Worm (Caenorhabditis elegans) whole organism, L3 larva: Measurements from ENCODE around the gene npr-19.

ENCODE experiments used
- ZK546.5 ChIP-seq: sonication (generic microtip); optimal IDR thresholded peaks from 2 replicates; lab custom pipeline; 2017; ENCODE audit warnings: missing biosample characterization, missing genetic modification characterization
- ama-1 ChIP-seq: fragments of 150-350 bp; optimal IDR thresholded peaks from 2 replicates; lab custom pipeline; 2018
- ceh-16 ChIP-seq: sonication (generic microtip); optimal IDR thresholded peaks from 2 replicates; lab custom pipeline; 2017; ENCODE audit warnings: missing biosample characterization, missing genetic modification characterization
- ceh-28 ChIP-seq: fragments of 150-350 bp; optimal IDR thresholded peaks from 2 replicates; lab custom pipeline; 2014; ENCODE audit warnings: missing biosample characterization, missing genetic modification reagents, missing genetic modification characterization
- ceh-82 ChIP-seq: fragments of 150-350 bp; optimal IDR thresholded peaks from 2 replicates; lab custom pipeline; 2014; ENCODE audit warnings: missing biosample characterization, missing genetic modification characterization
- ceh-9 ChIP-seq: sonication (generic microtip); optimal IDR thresholded peaks from 2 replicates; lab custom pipeline; 2018; ENCODE audit warnings: missing biosample characterization, missing genetic modification characterization
- daf-12 ChIP-seq: fragments of 150-350 bp; optimal IDR thresholded peaks from 2 replicates; lab custom pipeline; 2014; ENCODE audit warnings: missing biosample characterization, missing genetic modification reagents, missing genetic modification characterization
- egl-5 ChIP-seq: fragments of 150-350 bp; optimal IDR thresholded peaks from 2 replicates; lab custom pipeline; 2017; ENCODE audit warnings: missing biosample characterization, missing genetic modification reagents, missing genetic modification characterization, inconsistent platforms
- elt-1 ChIP-seq: fragments of 150-350 bp; optimal IDR thresholded peaks from 2 replicates; lab custom pipeline; 2014; ENCODE audit warnings: missing biosample characterization, missing genetic modification characterization
- elt-2 ChIP-seq: sonication (generic microtip); optimal IDR thresholded peaks from 2 replicates; lab custom pipeline; 2016; ENCODE audit warnings: missing genetic modification reagents, mild to moderate bottlenecking, missing genetic modification characterization, missing compliant biosample characterization
- elt-3 ChIP-seq, 3 experiments: fragments of 150-350 bp in 1 of 3; sonication (generic microtip) in 2 of 3; optimal IDR thresholded peaks; 2 replicates in 2 of 3; 4 replicates in 1 of 3; lab custom pipeline; 2014 to 2017; ENCODE audit warnings: missing biosample characterization in 3 of 3, missing genetic modification characterization in 3 of 3
- fkh-10 ChIP-seq: sonication (generic microtip); optimal IDR thresholded peaks from 2 replicates; lab custom pipeline; 2017; ENCODE audit warnings: missing biosample characterization, missing genetic modification reagents, missing genetic modification characterization
- fos-1 ChIP-seq: fragments of 150-350 bp; optimal IDR thresholded peaks from 2 replicates; lab custom pipeline; 2014; ENCODE audit warnings: missing biosample characterization, missing genetic modification characterization
- hmg-11 ChIP-seq: sonication (generic microtip); optimal IDR thresholded peaks from 2 replicates; lab custom pipeline; 2016; ENCODE audit warnings: missing genetic modification characterization, missing compliant biosample characterization
- jun-1 ChIP-seq: fragments of 150-350 bp; optimal IDR thresholded peaks from 2 replicates; lab custom pipeline; 2014; ENCODE audit warnings: missing biosample characterization, missing genetic modification reagents, missing genetic modification characterization
- lin-39 ChIP-seq: fragments of 150-350 bp; optimal IDR thresholded peaks from 2 replicates; lab custom pipeline; 2018; ENCODE audit warnings: missing biosample characterization, missing genetic modification reagents, missing genetic modification characterization
- mdl-1 ChIP-seq: fragments of 150-350 bp; optimal IDR thresholded peaks from 2 replicates; lab custom pipeline; 2014; ENCODE audit warnings: missing biosample characterization, missing genetic modification characterization
- mml-1 ChIP-seq: fragments of 150-350 bp; sonication (generic microtip); optimal IDR thresholded peaks from 3 replicates; lab custom pipeline; 2014; ENCODE audit warnings: missing biosample characterization, missing genetic modification characterization
- nfya-1 ChIP-seq: sonication (generic microtip); optimal IDR thresholded peaks from 2 replicates; lab custom pipeline; 2017; ENCODE audit warnings: missing genetic modification characterization, mild to moderate bottlenecking, missing compliant biosample characterization, antibody characterized with exemption, moderate library complexity; ENCODE audit not compliant: insufficient read depth
- nhr-11 ChIP-seq: fragments of 150-350 bp; optimal IDR thresholded peaks from 2 replicates; lab custom pipeline; 2014; ENCODE audit warnings: missing biosample characterization, missing genetic modification characterization
- nhr-12 ChIP-seq: fragments of 150-350 bp; optimal IDR thresholded peaks from 2 replicates; lab custom pipeline; 2014; ENCODE audit warnings: missing biosample characterization, missing genetic modification characterization
- nhr-23 ChIP-seq: fragments of 150-350 bp; optimal IDR thresholded peaks from 2 replicates; lab custom pipeline; 2014; ENCODE audit warnings: missing biosample characterization, missing genetic modification reagents, missing genetic modification characterization
- nhr-237 ChIP-seq: fragments of 150-350 bp; optimal IDR thresholded peaks from 2 replicates; lab custom pipeline; 2014; ENCODE audit warnings: missing biosample characterization, missing genetic modification characterization
- nhr-43 ChIP-seq: sonication (generic microtip); optimal IDR thresholded peaks from 2 replicates; lab custom pipeline; 2016; ENCODE audit warnings: mild to moderate bottlenecking, missing genetic modification characterization, missing compliant biosample characterization; ENCODE audit not compliant: poor library complexity, severe bottlenecking
- nhr-76 ChIP-seq: fragments of 150-350 bp; sonication (generic microtip); optimal IDR thresholded peaks from 5 replicates; lab custom pipeline; 2014; ENCODE audit warnings: missing biosample characterization, missing genetic modification characterization
- nhr-77 ChIP-seq: fragments of 150-350 bp; optimal IDR thresholded peaks from 2 replicates; lab custom pipeline; 2014; ENCODE audit warnings: missing biosample characterization, missing genetic modification characterization
- sea-2 ChIP-seq: fragments of 150-350 bp; sonication (generic microtip); optimal IDR thresholded peaks from 4 replicates; lab custom pipeline; 2014; ENCODE audit warnings: missing biosample characterization, missing genetic modification reagents, missing genetic modification characterization
- snpc-4 ChIP-seq: fragments of 150-350 bp; optimal IDR thresholded peaks from 2 replicates; lab custom pipeline; 2014; ENCODE audit warnings: missing biosample characterization, missing genetic modification characterization
- tbx-2 ChIP-seq: sonication (generic microtip); optimal IDR thresholded peaks from 2 replicates; lab custom pipeline; 2016; ENCODE audit warnings: mild to moderate bottlenecking, missing genetic modification characterization, missing compliant biosample characterization
- unc-39 ChIP-seq: sonication (generic microtip); optimal IDR thresholded peaks from 4 replicates; lab custom pipeline; 2017; ENCODE audit warnings: missing biosample characterization, missing genetic modification characterization
- ztf-11 ChIP-seq: fragments of 150-350 bp; optimal IDR thresholded peaks from 2 replicates; lab custom pipeline; 2014; ENCODE audit warnings: missing biosample characterization, missing genetic modification characterization

Gene npr-19

ce11 chrX:768061-768646 is 32.7 kb upstream of the npr-19 start, which contains the start of the genes trap-2 and ile-2 (continued):
- TF ChIP-seq ceh-16 (tag; lab: Kevin White, UChicago) = no peak
- TF ChIP-seq ceh-82 (tag; lab: Kevin White, UChicago) = no peak
- no peak for TF ChIP-seq sea-2 (GFP tag; lab: Kevin White, UChicago)

DNA sequence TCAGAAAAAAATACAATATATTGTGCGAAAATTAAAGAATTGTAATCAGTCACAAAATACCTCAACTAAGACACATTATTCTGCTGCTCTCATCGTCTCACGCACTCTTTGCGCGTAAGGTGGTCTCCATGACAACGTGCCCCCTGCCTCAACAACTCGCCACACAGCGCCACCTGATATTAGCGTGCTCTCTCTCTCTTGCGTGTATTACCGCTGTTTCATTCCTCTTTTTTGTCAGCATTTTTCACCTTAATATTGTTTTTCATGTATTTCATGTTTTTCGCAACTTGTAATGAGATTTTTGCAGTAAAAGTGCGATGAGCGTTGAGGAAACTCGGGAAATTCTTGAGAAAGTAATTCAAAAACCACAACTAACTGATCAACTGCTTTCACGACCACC is 28.0 kb upstream of the npr-19 start, which contains the start of gene dyf-11:
dyf-11 (plus strand) TSS at position 301 of the 400 bp plus-strand sequence.
- no peak for TF ChIP-seq snpc-4 (tag; lab: Kevin White, UChicago)
- no peak for TF ChIP-seq hmg-11
- no peak for TF ChIP-seq nhr-237
- TF ChIP-seq ceh-16 (tag; lab: Kevin White, UChicago) = no peak
- no peak for TF ChIP-seq ztf-11 (tag; lab: Kevin White, UChicago)
- TF ChIP-seq nhr-43 (tag; lab: Kevin White, UChicago) = no peak
- TF ChIP-seq ZK546.5 = no peak
- no peak for TF ChIP-seq sea-2 (GFP tag; lab: Kevin White, UChicago)
- no peak for TF ChIP-seq tbx-2

DNA sequence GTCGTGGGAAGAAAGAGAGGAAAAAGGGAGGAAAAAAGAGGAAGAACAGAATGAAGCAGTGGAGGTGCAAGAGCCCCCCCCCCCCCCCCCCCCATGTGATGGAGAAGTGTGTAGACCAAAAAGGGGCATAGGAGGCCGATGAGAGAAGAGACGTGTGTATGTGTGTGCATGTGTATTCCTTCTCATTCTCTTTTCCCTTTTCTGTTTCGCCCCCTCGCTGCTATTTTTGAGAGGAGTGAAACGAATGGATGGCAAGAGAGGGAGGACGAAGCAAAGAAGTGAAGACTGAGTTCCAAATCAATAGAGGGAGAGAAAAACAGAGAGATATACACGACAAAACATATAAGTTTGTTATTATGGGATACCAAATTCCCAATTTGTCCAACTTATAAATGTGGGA is 25.1 kb upstream of the npr-19 start:
- TF ChIP-seq hmg-11 = peak; percentile 67
- TF ChIP-seq lin-39 (tag; lab: Kevin White, UChicago) = peak; percentile 50
- TF ChIP-seq nhr-12 = no peak
- no peak for TF ChIP-seq elt-2 (tag; lab: Kevin White, UChicago)
- peak; percentile 59 for TF ChIP-seq nfya-1
- TF ChIP-seq, all 47 proteins: peak for 3

- TF ChIP-seq mdl-1 (tag; lab: Kevin White, UChicago) (no peak), fkh-10 (no peak), nhr-11 (no peak), egl-5 (no peak), elt-3 (tag; optimal IDR thresholded peaks at IDR 0.05; lab: Kevin White, UChicago) (no peak), daf-12 (tag; lab: Kevin White, UChicago) (no peak), elt-1 (tag; lab: Kevin White, UChicago) (no peak), fos-1 (no peak), ama-1 (lab: Kevin White, UChicago) (no peak), mml-1 (tag; lab: Kevin White, UChicago) (no peak), nfya-1 (no peak), ceh-28 (no peak), nhr-23 (tag; lab: Kevin White, UChicago) (no peak), ceh-16 (tag; lab: Kevin White, UChicago) (no peak), nhr-77 (tag; lab: Kevin White, UChicago) (no peak)
Measured at ce11 chrX:759634-760033, 24.2 kb upstream of the npr-19 start, which contains the start of gene aex-3. Gene aex-3 (minus strand): TSS chrX:759734.

ce11 chrX:748319-748718 is 12.8 kb upstream of the npr-19 start:
- TF ChIP-seq snpc-4 (tag; lab: Kevin White, UChicago) (no peak), unc-39 (tag; lab: Kevin White, UChicago) (no peak), nfya-1 (no peak), ceh-9 (tag; lab: Kevin White, UChicago) (no peak), ztf-11 (tag; lab: Kevin White, UChicago) (no peak), mdl-1 (tag; lab: Kevin White, UChicago) (no peak), nhr-77 (tag; lab: Kevin White, UChicago) (no peak), nhr-76 (tag; lab: Kevin White, UChicago) (no peak), daf-12 (tag; lab: Kevin White, UChicago) (no peak), jun-1 (tag; lab: Kevin White, UChicago) (no peak), nhr-11 (no peak)
- TF ChIP-seq, all 47 proteins: peak for 0

ce11 chrX:736989-737388 is 1.5 kb upstream of the npr-19 start:
- TF ChIP-seq fkh-10 (peak; percentile 8), ama-1 (lab: Kevin White, UChicago) (no peak), nhr-43 (tag; lab: Kevin White, UChicago) (no peak), sea-2 (GFP tag; lab: Kevin White, UChicago) (no peak)
